Worm (Caenorhabditis elegans): Measurements from ENCODE around the gene abcf-3.

DNA sequence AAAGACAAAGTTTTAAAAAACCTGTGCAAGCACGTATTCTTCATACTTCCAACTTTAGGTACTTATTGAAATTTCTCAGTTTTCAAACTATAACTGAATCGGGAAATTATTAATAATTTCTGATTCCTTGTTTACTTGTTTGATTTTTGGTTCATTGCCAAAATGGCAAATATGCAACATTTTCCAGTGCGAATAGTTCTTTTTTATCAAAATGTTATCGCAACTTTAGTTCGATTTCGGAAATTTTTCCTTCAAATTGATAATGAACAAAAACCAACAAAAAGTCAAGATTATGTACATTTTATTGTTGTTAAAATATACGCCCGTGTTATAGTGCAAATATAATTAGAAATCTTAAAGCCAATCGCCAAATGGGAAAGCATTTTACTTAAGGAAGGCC, 4.4 kb downstream of the abcf-3 start:
- TF ChIP-seq ceh-34 (tag; optimal IDR thresholded peaks at IDR 0.05) (no peak), eyg-1 (tag; optimal IDR thresholded peaks at IDR 0.05) (no peak), tbx-2 (tag; optimal IDR thresholded peaks at IDR 0.05) (no peak)

Measured in whole organism, late embryonic.